Worm (Caenorhabditis elegans): Measurements from ENCODE around the gene aly-1.

- TF ChIP-seq ztf-11 (tag; optimal IDR thresholded peaks at IDR 0.05) (no peak), snpc-4 (tag; optimal IDR thresholded peaks at IDR 0.05) (no peak), nhr-237 (tag; optimal IDR thresholded peaks at IDR 0.05) (no peak), nhr-76 (tag; optimal IDR thresholded peaks at IDR 0.05) (no peak), unc-39 (tag; optimal IDR thresholded peaks at IDR 0.05) (no peak), elt-1 (tag; optimal IDR thresholded peaks at IDR 0.05; ENCODE audit: borderline replicate concordance, insufficient read depth) (no peak), lin-13 (tag; optimal IDR thresholded peaks at IDR 0.05) (no peak)
Observed at ce11 chrIV:9093932-9094331, 14.8 kb upstream of the aly-1 start, which contains the start of gene lpl-1.
